Fruit fly (Drosophila melanogaster) whole organism, adult: ENCODE data around the gene sac.

Experiments
- CG14711 ChIP-seq: fragments of 200-800 bp; sonication (Bioruptor generic); optimal IDR thresholded peaks from 2 replicates; lab custom pipeline; 2018; ENCODE audit warnings: missing biosample characterization, mild to moderate bottlenecking, missing genetic modification characterization, moderate library complexity
- CG1620 ChIP-seq: fragments of 200-800 bp; sonication (Bioruptor generic); optimal IDR thresholded peaks from 2 replicates; lab custom pipeline; 2016; ENCODE audit warnings: missing biosample characterization, missing genetic modification characterization
- CG33017 ChIP-seq: fragments of 200-800 bp; sonication (Bioruptor generic); optimal IDR thresholded peaks from 2 replicates; lab custom pipeline; 2018; ENCODE audit warnings: missing biosample characterization, mild to moderate bottlenecking, missing genetic modification characterization, moderate library complexity
- CG5204 ChIP-seq: fragments of 200-800 bp; sonication (Bioruptor generic); optimal IDR thresholded peaks from 2 replicates; lab custom pipeline; 2016; ENCODE audit warnings: missing biosample characterization, missing genetic modification characterization
- CG7045 ChIP-seq: fragments of 200-800 bp; sonication (Bioruptor generic); optimal IDR thresholded peaks from 2 replicates; lab custom pipeline; 2017; ENCODE audit warnings: missing biosample characterization, mild to moderate bottlenecking, missing genetic modification characterization
- Hr96 ChIP-seq: fragments of 200-800 bp; sonication (Bioruptor generic); optimal IDR thresholded peaks from 2 replicates; lab custom pipeline; 2016; ENCODE audit warnings: missing biosample characterization, missing genetic modification characterization
- bab1 ChIP-seq: fragments of 200-800 bp; sonication (Bioruptor generic); optimal IDR thresholded peaks from 3 replicates; lab custom pipeline; 2019; ENCODE audit warnings: missing biosample characterization, mild to moderate bottlenecking, missing genetic modification characterization, moderate library complexity
- cic ChIP-seq: fragments of 200-800 bp; sonication (Bioruptor generic); optimal IDR thresholded peaks from 2 replicates; lab custom pipeline; 2017; ENCODE audit warnings: missing biosample characterization, mild to moderate bottlenecking, missing genetic modification characterization, moderate library complexity
- ovo ChIP-seq: fragments of 200-800 bp; sonication (Bioruptor generic); optimal IDR thresholded peaks from 2 replicates; lab custom pipeline; 2016; ENCODE audit warnings: missing biosample characterization, missing genetic modification characterization
- pad ChIP-seq: fragments of 200-800 bp; sonication (Bioruptor generic); optimal IDR thresholded peaks from 3 replicates; lab custom pipeline; 2017; ENCODE audit warnings: missing biosample characterization, missing genetic modification characterization, mild to moderate bottlenecking, moderate library complexity, missing genetic modification reagents
- toe ChIP-seq: fragments of 200-800 bp; sonication (Bioruptor generic); optimal IDR thresholded peaks from 2 replicates; lab custom pipeline; 2016; ENCODE audit warnings: missing biosample characterization, missing genetic modification characterization

DNA sequence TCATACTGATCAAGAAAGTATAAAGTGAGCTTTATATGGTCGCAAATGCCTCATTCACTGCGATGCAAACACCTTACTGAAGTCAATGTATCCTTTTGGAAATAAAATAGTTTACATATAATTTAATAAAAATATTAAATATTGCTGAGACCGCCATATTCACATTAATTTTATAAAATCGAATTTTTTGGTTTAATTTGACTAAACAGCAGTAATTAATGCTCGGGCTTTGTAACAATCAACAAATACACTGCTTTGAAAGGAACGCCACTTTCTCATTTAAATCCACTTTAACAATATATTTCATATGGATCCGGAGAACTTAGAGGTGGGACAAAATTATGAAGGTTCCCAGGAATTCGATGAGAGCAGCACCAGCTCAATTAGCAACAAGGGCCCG is at the start of gene sac:
- no peak for TF ChIP-seq pad
- no peak for TF ChIP-seq CG1620
- TF ChIP-seq CG14711 (tag; lab: Kevin White, UChicago) = no peak
- no peak for TF ChIP-seq bab1 (GFP tag; lab: Kevin White, UChicago)
- no peak for TF ChIP-seq CG7045 (GFP tag; lab: Kevin White, UChicago)
- TF ChIP-seq CG5204 (GFP tag; lab: Kevin White, UChicago) = no peak
- no peak for TF ChIP-seq cic (GFP tag; lab: Kevin White, UChicago)
- TF ChIP-seq ovo = no peak
- no peak for TF ChIP-seq toe (GFP tag; lab: Kevin White, UChicago)
- no peak for TF ChIP-seq CG33017 (tag; lab: Kevin White, UChicago)
- no peak for TF ChIP-seq Hr96 (GFP tag; lab: Kevin White, UChicago)
